Worm (Caenorhabditis elegans): ENCODE data around the gene ZC190.8.

DNA sequence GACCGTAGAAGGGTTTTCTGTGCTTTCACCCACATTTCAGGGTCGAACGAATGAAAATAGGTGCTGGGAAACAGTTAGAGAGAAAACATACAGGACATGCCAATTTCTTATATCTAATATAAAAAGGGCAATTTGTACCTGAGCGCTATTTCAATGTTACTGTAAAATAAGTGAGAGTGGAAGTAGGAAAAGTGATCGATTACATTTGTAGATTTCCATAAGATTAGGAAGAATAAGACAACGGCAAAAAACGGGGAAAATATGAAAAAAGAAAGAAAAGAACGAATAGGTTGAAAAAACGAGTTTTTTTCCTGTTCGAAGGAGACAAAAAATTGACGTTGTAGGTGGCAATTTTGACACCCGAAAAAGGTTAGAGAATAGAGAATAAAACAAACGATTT, 19.4 kb downstream of the ZC190.8 start:
- TF ChIP-seq lin-39 (tag; optimal IDR thresholded peaks at IDR 0.05) (no peak), mdl-1 (tag; optimal IDR thresholded peaks at IDR 0.05) (no peak), fos-1 (tag; optimal IDR thresholded peaks at IDR 0.05) (no peak), ztf-4 (tag; optimal IDR thresholded peaks at IDR 0.05) (no peak), swsn-7 (tag; optimal IDR thresholded peaks at IDR 0.05) (no peak), aha-1 (tag; optimal IDR thresholded peaks at IDR 0.05) (no peak)

Measured in whole organism, L1 larva.